1 fruit fly cellular context compared by ENCODE assay signal in the genomic region with DNA sequence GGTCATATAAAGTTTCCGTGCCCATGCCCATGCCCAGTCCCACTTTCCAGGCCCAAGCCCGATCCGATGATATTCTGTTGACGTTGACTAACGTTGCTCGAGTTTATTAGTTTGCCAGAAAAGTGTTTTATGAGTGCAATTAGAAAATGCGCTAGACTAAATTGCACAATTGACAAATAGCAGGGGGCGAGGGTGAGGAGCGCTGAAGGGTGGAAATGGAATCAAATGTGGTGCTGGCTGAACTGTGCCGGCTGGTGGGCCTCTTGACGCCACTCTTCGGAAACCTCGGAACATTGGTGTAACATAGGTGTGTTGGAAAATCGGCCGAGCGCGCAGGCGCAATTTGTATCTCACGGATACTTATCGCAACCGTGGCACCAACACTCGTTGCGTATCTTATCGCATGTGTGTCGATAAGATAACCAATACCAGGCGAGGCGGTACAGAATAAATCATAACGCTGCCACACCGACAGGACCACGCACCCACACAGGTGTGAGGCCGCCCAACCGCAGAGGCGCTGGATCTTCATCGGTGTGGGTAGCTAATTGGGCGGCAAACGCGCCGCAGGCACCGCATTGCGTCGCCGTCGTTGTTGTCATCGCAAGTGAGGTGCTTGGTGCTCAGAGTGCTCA.
TF ChIP-seq lines count a peak whose summit lies in the region.

No protein-coding gene starts in this region.

TF ChIP-seq in whole organism, embryonic, 481 proteins besides CTCF, POLR2A, EP300 and RAD21 (continued from another document and continues in another):
- TF ChIP-seq CG15011 (GFP tag; optimal IDR thresholded peaks at IDR 0.05; lab: Kevin White, UChicago) (no peak), Oli (tag; optimal IDR thresholded peaks at IDR 0.05; lab: Kevin White, UChicago) (no peak), luna (GFP tag; optimal IDR thresholded peaks at IDR 0.05; lab: Kevin White, UChicago) (no peak), eyg (GFP tag; optimal IDR thresholded peaks at IDR 0.05; lab: Kevin White, UChicago) (no peak), CG32532 (GFP tag; IDR thresholded peaks at IDR 0.05; lab: Robert Waterston, UW) (peak; percentile 13; the same call in 1 of the 2 replicates), scrt (GFP tag; optimal IDR thresholded peaks at IDR 0.05; lab: Kevin White, UChicago) (peak; percentile 11), psq (GFP tag; optimal IDR thresholded peaks at IDR 0.05; lab: Kevin White, UChicago) (no peak), CG9797 (GFP tag; optimal IDR thresholded peaks at IDR 0.05; lab: Kevin White, UChicago) (no peak), CG6683 (GFP tag; optimal IDR thresholded peaks at IDR 0.05; lab: Kevin White, UChicago) (no peak), sisA (GFP tag; IDR thresholded peaks at IDR 0.05; lab: Robert Waterston, UW) (no peak), CG8290 (GFP tag; optimal IDR thresholded peaks at IDR 0.05; lab: Kevin White, UChicago) (no peak), CG8290 (tag; optimal IDR thresholded peaks at IDR 0.05; lab: Kevin White, UChicago) (peak in 1 of 2 experiments; percentile 45), mam (GFP tag; optimal IDR thresholded peaks at IDR 0.05; lab: Kevin White, UChicago) (no peak), CG6272 (GFP tag; IDR thresholded peaks at IDR 0.05; lab: Robert Waterston, UW) (no peak), fru (optimal IDR thresholded peaks at IDR 0.05; lab: Kevin White, UChicago) (no peak), sug (tag; optimal IDR thresholded peaks at IDR 0.05; lab: Kevin White, UChicago) (peak; percentile 83), CG31441 (GFP tag; IDR thresholded peaks at IDR 0.05; lab: Robert Waterston, UW) (0 out of 2 replicates have a peak, but pooled peaks have one; percentile 26), CG17802 (tag; optimal IDR thresholded peaks at IDR 0.05; lab: Kevin White, UChicago) (no peak), CG8281 (tag; optimal IDR thresholded peaks at IDR 0.05; lab: Kevin White, UChicago) (no peak), CG10654 (GFP tag; optimal IDR thresholded peaks at IDR 0.05; lab: Kevin White, UChicago) (no peak), CG15269 (tag; optimal IDR thresholded peaks at IDR 0.05; lab: Kevin White, UChicago) (peak; percentile 13), Asciz (GFP tag; optimal IDR thresholded peaks at IDR 0.05; lab: Kevin White, UChicago) (peak; percentile 51), caup (GFP tag; optimal IDR thresholded peaks at IDR 0.05; lab: Kevin White, UChicago; ENCODE audit: severe bottlenecking) (no peak), cwo (GFP tag; optimal IDR thresholded peaks at IDR 0.05; lab: Kevin White, UChicago) (peak; percentile 46), CG17186 (GFP tag; optimal IDR thresholded peaks at IDR 0.05; lab: Kevin White, UChicago) (no peak), CHES-1-like (GFP tag; optimal IDR thresholded peaks at IDR 0.05; lab: Kevin White, UChicago) (no peak), az2 (GFP tag; optimal IDR thresholded peaks at IDR 0.05; lab: Kevin White, UChicago) (no peak), Med (GFP tag; lab: Kevin White, UChicago) (peak; percentile 64), CG14860 (GFP tag; IDR thresholded peaks at IDR 0.05; lab: Robert Waterston, UW; ENCODE audit: partially characterized antibody) (0 out of 3 replicates have a peak, but pooled peaks have one; percentile 23), CG4282 (GFP tag; optimal IDR thresholded peaks at IDR 0.05; lab: Kevin White, UChicago) (no peak), CG2712 (tag; optimal IDR thresholded peaks at IDR 0.05; lab: Kevin White, UChicago) (no peak), Dad (GFP tag; optimal IDR thresholded peaks at IDR 0.05; lab: Kevin White, UChicago) (no peak), kah (GFP tag; optimal IDR thresholded peaks at IDR 0.05; lab: Kevin White, UChicago) (peak; percentile 39), Kr (GFP tag; optimal IDR thresholded peaks at IDR 0.05; lab: Kevin White, UChicago) (no peak), CG18619 (GFP tag; optimal IDR thresholded peaks at IDR 0.05; lab: Kevin White, UChicago) (no peak), D19B (GFP tag; optimal IDR thresholded peaks at IDR 0.05; lab: Kevin White, UChicago) (no peak), CG14667 (GFP tag; IDR thresholded peaks at IDR 0.05; lab: Robert Waterston, UW) (no peak), C15 (GFP tag; IDR thresholded peaks at IDR 0.05; lab: Robert Waterston, UW) (no peak), CG11247 (GFP tag; IDR thresholded peaks at IDR 0.05; lab: Robert Waterston, UW) (no peak), HLH3B (GFP tag; IDR thresholded peaks at IDR 0.05; lab: Robert Waterston, UW) (no peak), CG1832 (GFP tag; optimal IDR thresholded peaks at IDR 0.05; lab: Kevin White, UChicago) (no peak), chinmo (GFP tag; IDR thresholded peaks at IDR 0.05; lab: Robert Waterston, UW; ENCODE audit: partially characterized antibody) (0 out of 4 replicates have a peak, but pooled peaks have one; percentile 38), Bgb (GFP tag; IDR thresholded peaks at IDR 0.05; lab: Robert Waterston, UW; ENCODE audit: partially characterized antibody) (no peak), fd3F (GFP tag; optimal IDR thresholded peaks at IDR 0.05; lab: Kevin White, UChicago) (no peak), CG6654 (GFP tag; optimal IDR thresholded peaks at IDR 0.05; lab: Kevin White, UChicago) (no peak), ab (GFP tag; optimal IDR thresholded peaks at IDR 0.05; lab: Kevin White, UChicago) (no peak), Ptx1 (GFP tag; IDR thresholded peaks at IDR 0.05; lab: Robert Waterston, UW) (no peak), CG13424 (tag; optimal IDR thresholded peaks at IDR 0.05; lab: Kevin White, UChicago) (peak; percentile 15), CG34376 (GFP tag; optimal IDR thresholded peaks at IDR 0.05; lab: Kevin White, UChicago) (peak; percentile 38), Opbp (GFP tag; IDR thresholded peaks at IDR 0.05; lab: Robert Waterston, UW; ENCODE audit: partially characterized antibody) (no peak), CG12769 (tag; optimal IDR thresholded peaks at IDR 0.05; lab: Kevin White, UChicago) (peak; percentile 54), CG12071 (GFP tag; optimal IDR thresholded peaks at IDR 0.05; lab: Kevin White, UChicago) (peak; percentile 54), H15 (GFP tag; IDR thresholded peaks at IDR 0.05; lab: Robert Waterston, UW) (no peak), GATAe (GFP tag; conservative IDR thresholded peaks at IDR 0.05; lab: Robert Waterston, UW) (peak; percentile 100), Hmr (GFP tag; optimal IDR thresholded peaks at IDR 0.05; lab: Kevin White, UChicago) (peak; percentile 20), CG7271 (tag; optimal IDR thresholded peaks at IDR 0.05; lab: Kevin White, UChicago) (no peak), CG12236 (GFP tag; optimal IDR thresholded peaks at IDR 0.05; lab: Kevin White, UChicago) (no peak), CG17328 (GFP tag; IDR thresholded peaks at IDR 0.05; lab: Robert Waterston, UW) (no peak), Pdp1 (GFP tag; optimal IDR thresholded peaks at IDR 0.05; lab: Kevin White, UChicago) (peak in 1 of 2 experiments; percentile 26), CG10979 (tag; optimal IDR thresholded peaks at IDR 0.05; lab: Kevin White, UChicago) (no peak), NC2α (GFP tag; optimal IDR thresholded peaks at IDR 0.05; lab: Kevin White, UChicago) (no peak), CG12391 (tag; optimal IDR thresholded peaks at IDR 0.05; lab: Kevin White, UChicago) (peak; percentile 12), CG31365 (tag; optimal IDR thresholded peaks at IDR 0.05; lab: Kevin White, UChicago) (peak; percentile 5), Max (GFP tag; optimal IDR thresholded peaks at IDR 0.05; lab: Kevin White, UChicago) (no peak), CG8478 (optimal IDR thresholded peaks at IDR 0.05; lab: Kevin White, UChicago) (peak; percentile 74), CG5180 (GFP tag; optimal IDR thresholded peaks at IDR 0.05; lab: Kevin White, UChicago) (peak; percentile 52), jumu (GFP tag; optimal IDR thresholded peaks at IDR 0.05; lab: Kevin White, UChicago) (no peak), trh (GFP tag; optimal IDR thresholded peaks at IDR 0.05; lab: Kevin White, UChicago) (no peak), Hr3 (GFP tag; optimal IDR thresholded peaks at IDR 0.05; lab: Kevin White, UChicago) (no peak), sd (tag; optimal IDR thresholded peaks at IDR 0.05; lab: Kevin White, UChicago) (peak; percentile 22), CG4328 (GFP tag; optimal IDR thresholded peaks at IDR 0.05; lab: Kevin White, UChicago) (peak; percentile 20), repo (GFP tag; optimal IDR thresholded peaks at IDR 0.05; lab: Kevin White, UChicago) (no peak), Sox102F (GFP tag; optimal IDR thresholded peaks at IDR 0.05; lab: Kevin White, UChicago) (no peak), mirr (GFP tag; optimal IDR thresholded peaks at IDR 0.05; lab: Kevin White, UChicago) (peak; percentile 57), CG2678 (tag; optimal IDR thresholded peaks at IDR 0.05; lab: Kevin White, UChicago) (peak; percentile 58), CG3281 (GFP tag; optimal IDR thresholded peaks at IDR 0.05; lab: Kevin White, UChicago) (peak; percentile 29), insv (GFP tag; optimal IDR thresholded peaks at IDR 0.05; lab: Kevin White, UChicago) (no peak), CG17829 (tag; optimal IDR thresholded peaks at IDR 0.05; lab: Kevin White, UChicago) (no peak), Gug (GFP tag; IDR thresholded peaks at IDR 0.05; lab: Robert Waterston, UW) (no peak), Atf-2 (GFP tag; optimal IDR thresholded peaks at IDR 0.05; lab: Kevin White, UChicago) (no peak), Lim3 (GFP tag; IDR thresholded peaks at IDR 0.05; lab: Robert Waterston, UW) (no peak), Hr78 (GFP tag; optimal IDR thresholded peaks at IDR 0.05; lab: Kevin White, UChicago) (peak in 1 of 2 experiments; percentile 67), sens (GFP tag; lab: Kevin White, UChicago) (peak; percentile 41), CG13123 (GFP tag; optimal IDR thresholded peaks at IDR 0.05; lab: Kevin White, UChicago) (no peak), pita (GFP tag; optimal IDR thresholded peaks at IDR 0.05; lab: Kevin White, UChicago) (no peak), vfl (GFP tag; optimal IDR thresholded peaks at IDR 0.05; lab: Kevin White, UChicago) (no peak), CG7839 (tag; optimal IDR thresholded peaks at IDR 0.05; lab: Kevin White, UChicago) (peak; percentile 16), dan (GFP tag; IDR thresholded peaks at IDR 0.05; lab: Robert Waterston, UW) (no peak), CG8388 (GFP tag; optimal IDR thresholded peaks at IDR 0.05; lab: Kevin White, UChicago) (no peak), chm (GFP tag; IDR thresholded peaks at IDR 0.05; lab: Robert Waterston, UW) (no peak), CG10321 (GFP tag; IDR thresholded peaks at IDR 0.05; lab: Robert Waterston, UW) (no peak), CG17385 (GFP tag; optimal IDR thresholded peaks at IDR 0.05; lab: Kevin White, UChicago) (peak; percentile 7), sima (GFP tag; optimal IDR thresholded peaks at IDR 0.05; lab: Kevin White, UChicago) (no peak), toy (GFP tag; IDR thresholded peaks at IDR 0.05; lab: Robert Waterston, UW) (no peak), CG6254 (GFP tag; optimal IDR thresholded peaks at IDR 0.05; lab: Kevin White, UChicago) (peak; percentile 36), D19A (tag; optimal IDR thresholded peaks at IDR 0.05; lab: Kevin White, UChicago) (no peak), dmrt99B (tag; optimal IDR thresholded peaks at IDR 0.05; lab: Kevin White, UChicago) (peak; percentile 35), Tbp (GFP tag; optimal IDR thresholded peaks at IDR 0.05; lab: Kevin White, UChicago) (no peak), CG14050 (GFP tag; IDR thresholded peaks at IDR 0.05; lab: Robert Waterston, UW) (0 out of 3 replicates have a peak, but pooled peaks have one; percentile 24), Hey (tag; optimal IDR thresholded peaks at IDR 0.05; lab: Kevin White, UChicago) (peak; percentile 63), CG13775 (GFP tag; optimal IDR thresholded peaks at IDR 0.05; lab: Kevin White, UChicago) (no peak), CG18764 (GFP tag; optimal IDR thresholded peaks at IDR 0.05; lab: Kevin White, UChicago) (no peak), Lpt (GFP tag; optimal IDR thresholded peaks at IDR 0.05; lab: Kevin White, UChicago) (no peak), pho (GFP tag; optimal IDR thresholded peaks at IDR 0.05; lab: Kevin White, UChicago) (no peak), Dip3 (GFP tag; optimal IDR thresholded peaks at IDR 0.05; lab: Kevin White, UChicago) (no peak), odd (GFP tag; optimal IDR thresholded peaks at IDR 0.05; lab: Kevin White, UChicago) (peak; percentile 38), unpg (GFP tag; optimal IDR thresholded peaks at IDR 0.05; lab: Kevin White, UChicago) (peak; percentile 11), Mad (GFP tag; optimal IDR thresholded peaks at IDR 0.05; lab: Kevin White, UChicago) (no peak), stc (GFP tag; IDR thresholded peaks at IDR 0.05; lab: Robert Waterston, UW) (no peak), lab (GFP tag; optimal IDR thresholded peaks at IDR 0.05; lab: Kevin White, UChicago) (peak; percentile 65), Deaf1 (tag; optimal IDR thresholded peaks at IDR 0.05; lab: Kevin White, UChicago) (peak; percentile 57), Fer1 (GFP tag; optimal IDR thresholded peaks at IDR 0.05; lab: Kevin White, UChicago) (peak; percentile 47), CG1233 (GFP tag; optimal IDR thresholded peaks at IDR 0.05; lab: Kevin White, UChicago) (peak; percentile 4), Hmx (GFP tag; optimal IDR thresholded peaks at IDR 0.05; lab: Kevin White, UChicago) (no peak), CG1603 (tag; optimal IDR thresholded peaks at IDR 0.05; lab: Kevin White, UChicago) (peak; percentile 30), nerfin-1 (tag; optimal IDR thresholded peaks at IDR 0.05; lab: Kevin White, UChicago) (peak; percentile 25), Atf6 (GFP tag; IDR thresholded peaks at IDR 0.05; lab: Robert Waterston, UW) (no peak), HmgZ (tag; optimal IDR thresholded peaks at IDR 0.05; lab: Kevin White, UChicago) (peak; percentile 57), ase (GFP tag; IDR thresholded peaks at IDR 0.05; lab: Robert Waterston, UW) (0 out of 3 replicates have a peak, but pooled peaks have one; percentile 6), ATbp (GFP tag; optimal IDR thresholded peaks at IDR 0.05; lab: Kevin White, UChicago) (peak; percentile 23), pzg (GFP tag; optimal IDR thresholded peaks at IDR 0.05; lab: Kevin White, UChicago) (no peak), CG15479 (GFP tag; optimal IDR thresholded peaks at IDR 0.05; lab: Kevin White, UChicago) (peak; percentile 94), fd64A (GFP tag; optimal IDR thresholded peaks at IDR 0.05; lab: Kevin White, UChicago) (peak; percentile 34), Usf (GFP tag; optimal IDR thresholded peaks at IDR 0.05; lab: Kevin White, UChicago) (no peak), CG1529 (GFP tag; optimal IDR thresholded peaks at IDR 0.05; lab: Kevin White, UChicago) (peak; percentile 16), CG9727 (GFP tag; optimal IDR thresholded peaks at IDR 0.05; lab: Kevin White, UChicago) (no peak), CG13296 (GFP tag; optimal IDR thresholded peaks at IDR 0.05; lab: Kevin White, UChicago) (peak; percentile 61), jigr1 (GFP tag; IDR thresholded peaks at IDR 0.05; lab: Robert Waterston, UW) (no peak)
